Fruit fly (Drosophila melanogaster) whole organism, embryonic: ENCODE data around the gene GstD11.

Experiments used
- ATbp ChIP-seq: fragments of 200-800 bp; sonication (Bioruptor generic); optimal IDR thresholded peaks from 2 replicates; lab custom pipeline; 2017; ENCODE audit warnings: missing biosample characterization, mild to moderate bottlenecking, missing genetic modification characterization, missing genetic modification reagents
- Asciz ChIP-seq: fragments of 200-800 bp; sonication (Bioruptor generic); optimal IDR thresholded peaks from 2 replicates; lab custom pipeline; 2017; ENCODE audit warnings: missing biosample characterization, mild to moderate bottlenecking, missing genetic modification characterization, missing genetic modification reagents
- Awh ChIP-seq: fragments of 200-800 bp; sonication (Bioruptor generic); IDR thresholded peaks from 2 replicates; pipeline ENCODE4, ENCODE4 v1.3.6; 2022; ENCODE audit warnings: missing biosample characterization, missing genetic modification characterization
- B-H2 ChIP-seq: fragments of 200-800 bp; sonication (Bioruptor generic); optimal IDR thresholded peaks from 2 replicates; lab custom pipeline; 2018; ENCODE audit warnings: missing biosample characterization, mild to moderate bottlenecking, missing genetic modification characterization
- CG11398 ChIP-seq: fragments of 200-800 bp; sonication (Bioruptor generic); optimal IDR thresholded peaks from 2 replicates; lab custom pipeline; 2016; ENCODE audit warnings: missing biosample characterization, missing genetic modification characterization
- CG11723 ChIP-seq: fragments of 200-800 bp; sonication (Bioruptor generic); optimal IDR thresholded peaks from 2 replicates; lab custom pipeline; 2017; ENCODE audit warnings: missing biosample characterization, mild to moderate bottlenecking, missing genetic modification characterization
- CG12104 ChIP-seq: fragments of 200-800 bp; sonication (Bioruptor generic); optimal IDR thresholded peaks from 3 replicates; lab custom pipeline; 2016; ENCODE audit warnings: missing biosample characterization, missing genetic modification characterization
- CG13424 ChIP-seq: fragments of 200-800 bp; sonication (Bioruptor generic); optimal IDR thresholded peaks from 2 replicates; lab custom pipeline; 2019; ENCODE audit warnings: missing biosample characterization, mild to moderate bottlenecking, missing genetic modification characterization, moderate library complexity
- CG13775 ChIP-seq: fragments of 200-800 bp; sonication (Bioruptor generic); optimal IDR thresholded peaks from 3 replicates; lab custom pipeline; 2017; ENCODE audit warnings: missing biosample characterization, mild to moderate bottlenecking, missing genetic modification characterization
- CG13894 ChIP-seq: fragments of 200-800 bp; sonication (Bioruptor generic); optimal IDR thresholded peaks from 3 replicates; lab custom pipeline; 2018; ENCODE audit warnings: missing biosample characterization, mild to moderate bottlenecking, missing genetic modification characterization, moderate library complexity
- CG15269 ChIP-seq: fragments of 200-800 bp; sonication (Bioruptor generic); optimal IDR thresholded peaks from 2 replicates; lab custom pipeline; 2018; ENCODE audit warnings: missing biosample characterization, mild to moderate bottlenecking, missing genetic modification characterization, moderate library complexity
- CG15601 ChIP-seq: fragments of 200-800 bp; sonication (Bioruptor generic); optimal IDR thresholded peaks from 3 replicates; lab custom pipeline; 2019; ENCODE audit warnings: missing biosample characterization, mild to moderate bottlenecking, missing genetic modification characterization, moderate library complexity
- CG1603 ChIP-seq: fragments of 200-800 bp; sonication (Bioruptor generic); optimal IDR thresholded peaks from 2 replicates; lab custom pipeline; 2019; ENCODE audit warnings: missing biosample characterization, mild to moderate bottlenecking, missing genetic modification characterization, moderate library complexity
- CG17612 ChIP-seq: fragments of 200-800 bp; sonication (Bioruptor generic); IDR thresholded peaks from 2 replicates; pipeline ENCODE4 v1.3.6; 2022; ENCODE audit warnings: missing biosample characterization, missing genetic modification characterization
- CG18011 ChIP-seq: fragments of 200-800 bp; sonication (Bioruptor generic); optimal IDR thresholded peaks from 2 replicates; lab custom pipeline; 2017; ENCODE audit warnings: missing biosample characterization, missing genetic modification characterization, mild to moderate bottlenecking, moderate library complexity, missing genotype
- CG18476 ChIP-seq: fragments of 200-800 bp; sonication (Bioruptor generic); optimal IDR thresholded peaks from 2 replicates; lab custom pipeline; 2016; ENCODE audit warnings: missing biosample characterization, mild to moderate bottlenecking, missing genetic modification characterization
- CG32767 ChIP-seq: fragments of 200-800 bp; sonication (Bioruptor generic); IDR thresholded peaks from 2 replicates; pipeline ENCODE4 v1.3.6; 2022; ENCODE audit warnings: missing biosample characterization, missing genetic modification characterization
- CG34422 ChIP-seq: fragments of 200-800 bp; sonication (Bioruptor generic); IDR thresholded peaks from 3 replicates; pipeline ENCODE4 v1.3.6; 2022; ENCODE audit warnings: missing biosample characterization, missing genetic modification characterization
- CG4820 ChIP-seq: fragments of 200-800 bp; sonication (Bioruptor generic); optimal IDR thresholded peaks from 3 replicates; lab custom pipeline; 2016; ENCODE audit warnings: missing biosample characterization, missing genetic modification characterization
- CG5180 ChIP-seq: fragments of 200-800 bp; sonication (Bioruptor generic); optimal IDR thresholded peaks from 3 replicates; lab custom pipeline; 2017; ENCODE audit warnings: missing biosample characterization, missing genetic modification characterization, mild to moderate bottlenecking, moderate library complexity, missing genetic modification reagents
- CG7556 ChIP-seq: fragments of 200-800 bp; sonication (Bioruptor generic); optimal IDR thresholded peaks from 2 replicates; lab custom pipeline; 2017; ENCODE audit warnings: missing biosample characterization, mild to moderate bottlenecking, missing genetic modification characterization
- CG7987 ChIP-seq: fragments of 200-800 bp; sonication (Bioruptor generic); optimal IDR thresholded peaks from 2 replicates; lab custom pipeline; 2018; ENCODE audit warnings: missing biosample characterization, mild to moderate bottlenecking, missing genetic modification characterization, moderate library complexity
- CG8290 ChIP-seq, 3 experiments: fragments of 200-800 bp; sonication (Bioruptor generic); optimal IDR thresholded peaks; 2 replicates each; lab custom pipeline; 2016 to 2019; ENCODE audit warnings: missing biosample characterization in 3 of 3, missing genetic modification characterization in 3 of 3, mild to moderate bottlenecking in 2 of 3, moderate library complexity in 1 of 3
- CG9215 ChIP-seq: fragments of 200-800 bp; sonication (Bioruptor generic); IDR thresholded peaks from 2 replicates; pipeline ENCODE4 v1.3.6; 2022; ENCODE audit warnings: missing biosample characterization, missing genetic modification characterization
- Dek ChIP-seq: fragments of 200-800 bp; sonication (Bioruptor generic); optimal IDR thresholded peaks from 3 replicates; lab custom pipeline; 2019; ENCODE audit warnings: missing biosample characterization, mild to moderate bottlenecking, missing genetic modification characterization, moderate library complexity
- Eip74EF ChIP-seq, 2 experiments: fragments of 200-800 bp in 1 of 2; fragments of >200 bp in 1 of 2; sonication (Bioruptor generic) in 1 of 2; optimal IDR thresholded peaks; 2 replicates each; lab custom pipeline; 2017 to 2019; ENCODE audit warnings: missing biosample characterization in 2 of 2, missing genetic modification characterization in 2 of 2, mild to moderate bottlenecking in 1 of 2, moderate library complexity in 1 of 2
- Hr51 ChIP-seq, 2 experiments: fragments of 200-800 bp; sonication (Bioruptor generic); optimal IDR thresholded peaks; 2 replicates in 1 of 2; 3 replicates in 1 of 2; lab custom pipeline; 2016 to 2018; ENCODE audit warnings: missing biosample characterization in 2 of 2, missing genetic modification characterization in 2 of 2, mild to moderate bottlenecking in 1 of 2, moderate library complexity in 1 of 2
- Mes4 ChIP-seq: fragments of 200-800 bp; sonication (Bioruptor generic); optimal IDR thresholded peaks from 2 replicates; lab custom pipeline; 2016; ENCODE audit warnings: missing biosample characterization, missing genetic modification characterization
- NfI ChIP-seq: fragments of 200-800 bp; sonication (Bioruptor generic); optimal IDR thresholded peaks from 3 replicates; lab custom pipeline; 2018; ENCODE audit warnings: missing biosample characterization, mild to moderate bottlenecking, missing genetic modification characterization, moderate library complexity
- Pdp1 ChIP-seq, 2 experiments: fragments of 200-800 bp; sonication (Bioruptor generic); optimal IDR thresholded peaks; 3 replicates each; lab custom pipeline; 2016; ENCODE audit warnings: missing biosample characterization in 2 of 2, missing genetic modification characterization in 2 of 2, mild to moderate bottlenecking in 1 of 2, moderate library complexity in 1 of 2
- Rfx ChIP-seq: fragments of 200-800 bp; sonication (Bioruptor generic); IDR thresholded peaks from 2 replicates; pipeline ENCODE4 v1.3.6; 2022; ENCODE audit warnings: missing biosample characterization, missing genetic modification characterization
- Sin3A ChIP-seq: fragments of >200 bp; optimal IDR thresholded peaks from 2 replicates; lab custom pipeline; 2018
- Sry-β ChIP-seq: fragments of 200-800 bp; sonication (Bioruptor generic); optimal IDR thresholded peaks from 2 replicates; lab custom pipeline; 2018; ENCODE audit warnings: missing biosample characterization, mild to moderate bottlenecking, missing genetic modification characterization, moderate library complexity
- Trl ChIP-seq, 3 experiments: fragments of >200 bp in 2 of 3; fragments of 200-800 bp in 1 of 3; sonication (Bioruptor generic) in 1 of 3; optimal IDR thresholded peaks; 2 replicates in 1 of 3; 3 replicates in 2 of 3; lab custom pipeline; 2016 to 2017; ENCODE audit warnings: missing biosample characterization in 1 of 3, missing genetic modification characterization in 1 of 3
- aop ChIP-seq: fragments of 200-800 bp; sonication (Bioruptor generic); IDR thresholded peaks from 2 replicates; pipeline ENCODE4 v1.3.6; 2022; ENCODE audit warnings: missing biosample characterization, missing genetic modification characterization
- cas ChIP-seq: fragments of 200-800 bp; sonication (Bioruptor generic); IDR thresholded peaks from 2 replicates; pipeline ENCODE4 v1.3.6; 2022; ENCODE audit warnings: missing biosample characterization, missing genetic modification characterization
- chinmo ChIP-seq: fragments of 200-800 bp; sonication (Bioruptor generic); IDR thresholded peaks from 4 replicates; pipeline ENCODE4 v1.3.6; 2022; ENCODE audit warnings: missing biosample characterization, missing genetic modification characterization; ENCODE audit not compliant: partially characterized antibody
- dati ChIP-seq: fragments of 200-800 bp; sonication (Bioruptor generic); IDR thresholded peaks from 2 replicates; pipeline ENCODE4 v1.3.6; 2022; ENCODE audit warnings: missing biosample characterization, missing genetic modification characterization
- exex ChIP-seq: fragments of 200-800 bp; sonication (Bioruptor generic); optimal IDR thresholded peaks from 4 replicates; lab custom pipeline; 2018; ENCODE audit warnings: missing biosample characterization, mild to moderate bottlenecking, missing genetic modification characterization, moderate library complexity
- her ChIP-seq: fragments of 200-800 bp; sonication (Bioruptor generic); optimal IDR thresholded peaks from 2 replicates; lab custom pipeline; 2016; ENCODE audit warnings: missing biosample characterization, missing genetic modification characterization
- jigr1 ChIP-seq: fragments of 200-800 bp; sonication (Bioruptor generic); IDR thresholded peaks from 3 replicates; pipeline ENCODE4 v1.3.6; 2022; ENCODE audit warnings: missing biosample characterization, missing genetic modification characterization
- pfk ChIP-seq: fragments of 200-800 bp; sonication (Bioruptor generic); optimal IDR thresholded peaks from 2 replicates; lab custom pipeline; 2018; ENCODE audit warnings: missing biosample characterization, mild to moderate bottlenecking, missing genetic modification characterization, moderate library complexity
- rib ChIP-seq: fragments of 200-800 bp; sonication (Bioruptor generic); IDR thresholded peaks from 2 replicates; pipeline ENCODE4 v1.3.6; 2022; ENCODE audit warnings: missing biosample characterization, missing genetic modification characterization
- sim ChIP-seq: fragments of 200-800 bp; sonication (Bioruptor generic); IDR thresholded peaks from 2 replicates; pipeline ENCODE4 v1.3.6; 2022; ENCODE audit warnings: missing biosample characterization, missing genetic modification characterization
- slp2 ChIP-seq: fragments of 200-800 bp; sonication (Bioruptor generic); optimal IDR thresholded peaks from 2 replicates; lab custom pipeline; 2016; ENCODE audit warnings: missing biosample characterization, missing genetic modification characterization
- sug ChIP-seq: fragments of 200-800 bp; optimal IDR thresholded peaks from 2 replicates; lab custom pipeline; 2019; ENCODE audit warnings: missing biosample characterization, mild to moderate bottlenecking, missing genetic modification characterization, moderate library complexity
- trem ChIP-seq: fragments of 200-800 bp; optimal IDR thresholded peaks from 3 replicates; lab custom pipeline; 2019; ENCODE audit warnings: missing biosample characterization, mild to moderate bottlenecking, missing genetic modification characterization, moderate library complexity
- unpg ChIP-seq: fragments of 200-800 bp; sonication (Bioruptor generic); optimal IDR thresholded peaks from 3 replicates; lab custom pipeline; 2018; ENCODE audit warnings: missing biosample characterization, mild to moderate bottlenecking, missing genetic modification characterization, moderate library complexity
- vnd ChIP-seq: fragments of 200-800 bp; sonication (Bioruptor generic); IDR thresholded peaks from 3 replicates; pipeline ENCODE4 v1.3.6; 2022; ENCODE audit warnings: missing biosample characterization, missing genetic modification characterization; ENCODE audit not compliant: partially characterized antibody

The GstD11 gene

dm6 chr3R:12431030-12431489, 47.9 kb downstream of the GstD11 start, which contains the start of gene Prosalpha2 (continued):
- TF ChIP-seq Rfx (GFP tag; lab: Robert Waterston, UW) (0 out of 2 replicates have a peak, but pooled peaks have one; percentile 21), Hr51 (GFP tag; optimal IDR thresholded peaks at IDR 0.05; lab: Kevin White, UChicago) (no peak), unpg (GFP tag; lab: Kevin White, UChicago) (no peak), CG13775 (GFP tag; lab: Kevin White, UChicago) (peak; percentile 5), CG13894 (peak; percentile 23), CG11723 (GFP tag; lab: Kevin White, UChicago) (no peak), Mes4 (GFP tag; lab: Kevin White, UChicago) (no peak), CG8290 (GFP tag; optimal IDR thresholded peaks at IDR 0.05; lab: Kevin White, UChicago) (peak; percentile 9), CG8290 (tag; optimal IDR thresholded peaks at IDR 0.05; lab: Kevin White, UChicago) (no peak), Dek (tag; lab: Kevin White, UChicago) (no peak), dati (GFP tag; lab: Robert Waterston, UW) (no peak), jigr1 (GFP tag; lab: Robert Waterston, UW) (no peak; the same call in 2 of the 3 replicates), NfI (GFP tag; lab: Kevin White, UChicago) (peak; percentile 43), Eip74EF (GFP tag; optimal IDR thresholded peaks at IDR 0.05; lab: Kevin White, UChicago) (no peak), CG15269 (no peak), ATbp (GFP tag; lab: Kevin White, UChicago) (no peak), CG1603 (tag; lab: Kevin White, UChicago) (peak; percentile 55), her (no peak), CG7556 (no peak), Sry-β (GFP tag; lab: Kevin White, UChicago) (peak; percentile 19), aop (no peak), CG32767 (GFP tag; lab: Robert Waterston, UW) (peak; percentile 51), sim (no peak), CG18476 (GFP tag; lab: Kevin White, UChicago) (no peak), Awh (no peak), Asciz (GFP tag; lab: Kevin White, UChicago) (no peak), CG34422 (GFP tag; lab: Robert Waterston, UW) (no peak), CG9215 (no peak), CG18011 (GFP tag; lab: Kevin White, UChicago) (no peak), CG17612 (GFP tag; lab: Robert Waterston, UW) (no peak), CG13424 (tag; lab: Kevin White, UChicago) (peak; percentile 20), trem (peak; percentile 80), vnd (GFP tag; lab: Robert Waterston, UW) (no peak), exex (tag; lab: Kevin White, UChicago) (no peak), rib (GFP tag; lab: Robert Waterston, UW) (no peak), CG4820 (GFP tag; lab: Kevin White, UChicago) (no peak), sug (tag; lab: Kevin White, UChicago) (peak; percentile 40), cas (GFP tag; lab: Robert Waterston, UW) (no peak), Pdp1 (GFP tag; optimal IDR thresholded peaks at IDR 0.05; lab: Kevin White, UChicago) (no peak), CG5180 (no peak), pfk (GFP tag; lab: Kevin White, UChicago) (no peak), CG11398 (GFP tag; lab: Kevin White, UChicago) (no peak), Trl (optimal IDR thresholded peaks at IDR 0.05; lab: Kevin White, UChicago) (no peak), Trl (GFP tag; optimal IDR thresholded peaks at IDR 0.05; lab: Kevin White, UChicago) (no peak), Sin3A (lab: Kevin White, UChicago) (peak; percentile 66), CG15601 (tag; lab: Kevin White, UChicago) (no peak), slp2 (GFP tag; lab: Kevin White, UChicago) (no peak), chinmo (GFP tag; lab: Robert Waterston, UW) (no peak), B-H2 (GFP tag; lab: Kevin White, UChicago) (no peak), CG12104 (no peak), CG7987 (GFP tag; lab: Kevin White, UChicago) (no peak)
